Worm (Caenorhabditis elegans): ENCODE results near the gene F45D3.3.

- TF ChIP-seq mdl-1 (tag; optimal IDR thresholded peaks at IDR 0.05): no peak
- TF ChIP-seq sup-37 (GFP tag; optimal IDR thresholded peaks at IDR 0.05): no peak
- TF ChIP-seq snpc-4 (tag; optimal IDR thresholded peaks at IDR 0.05): no peak
- no peak for TF ChIP-seq lin-35 (GFP tag; optimal IDR thresholded peaks at IDR 0.05)
- TF ChIP-seq aly-2 (tag; optimal IDR thresholded peaks at IDR 0.05): no peak
- TF ChIP-seq unc-130 (tag; optimal IDR thresholded peaks at IDR 0.05): no peak
- no peak for TF ChIP-seq ces-1 (GFP tag; optimal IDR thresholded peaks at IDR 0.05)
- TF ChIP-seq mab-9 (GFP tag; IDR thresholded peaks at IDR 0.05): no peak
- no peak for TF ChIP-seq nhr-90 (tag; optimal IDR thresholded peaks at IDR 0.05; ENCODE audit: poor library complexity)
- TF ChIP-seq fkh-4 (tag; optimal IDR thresholded peaks at IDR 0.05; ENCODE audit: borderline replicate concordance): no peak
- no peak for TF ChIP-seq lsy-2 (tag; optimal IDR thresholded peaks at IDR 0.05)
- no peak for TF ChIP-seq nhr-12 (tag; optimal IDR thresholded peaks at IDR 0.05)
These were observed 40.4 kb upstream of the F45D3.3 start, which contains the start of gene ttr-43 for ce11 chrV:12590601-12591000.

Data from whole organism, L1 larva.